Worm (Caenorhabditis elegans): ENCODE data around the gene F33H12.7.
"Not testable (repeated sequence)": the region's sequence is repeated elsewhere in the genome, so short reads cannot be mapped to it uniquely, and the experiment has no call there.

The F33H12.7 gene

ce11 chrII:2619148-2619547 is 32.4 kb upstream of the F33H12.7 start, which contains the start of gene msrp-6:
Gene msrp-6 (plus strand): TSS chrII:2619448.
- TF ChIP-seq nhr-43 (tag; optimal IDR thresholded peaks at IDR 0.05; ENCODE audit: poor library complexity, severe bottlenecking); ZK546.5 (tag; optimal IDR thresholded peaks at IDR 0.05); unc-39 (tag; optimal IDR thresholded peaks at IDR 0.05): not testable (repeated sequence)

ce11 chrII:2616634-2617033 is 29.9 kb upstream of the F33H12.7 start, which contains the start of gene msrp-5:
Gene msrp-5 (plus strand): TSS chrII:2616934.
- not testable (repeated sequence) for TF ChIP-seq elt-1, skn-1, lin-39 (tag; optimal IDR thresholded peaks at IDR 0.05)

- TF ChIP-seq eor-1, egl-5, elt-1 (tag; optimal IDR thresholded peaks at IDR 0.05): not testable (repeated sequence)
Measured at ce11 chrII:2612278-2612677, 25.6 kb upstream of the F33H12.7 start, which contains the start of gene D2062.13. Gene D2062.13 (plus strand): TSS chrII:2612578.

ce11 chrII:2611009-2611408 is 24.3 kb upstream of the F33H12.7 start:
- TF ChIP-seq pha-4 (tag; optimal IDR thresholded peaks at IDR 0.05) (no peak), nhr-23 (tag; optimal IDR thresholded peaks at IDR 0.05) (no peak), hmg-11 (tag; optimal IDR thresholded peaks at IDR 0.05) (no peak), fos-1 (tag; optimal IDR thresholded peaks at IDR 0.05) (no peak), jun-1 (tag; optimal IDR thresholded peaks at IDR 0.05) (no peak), ama-1 (optimal IDR thresholded peaks at IDR 0.05) (no peak), nhr-43 (tag; optimal IDR thresholded peaks at IDR 0.05; ENCODE audit: poor library complexity, severe bottlenecking) (no peak), ceh-16 (tag; optimal IDR thresholded peaks at IDR 0.05) (no peak), skn-1 (tag; optimal IDR thresholded peaks at IDR 0.05) (no peak), fkh-10 (GFP tag; optimal IDR thresholded peaks at IDR 0.05) (no peak), fkh-2 (tag; optimal IDR thresholded peaks at IDR 0.05) (no peak), nhr-25 (tag; optimal IDR thresholded peaks at IDR 0.05) (no peak), ceh-28 (tag; optimal IDR thresholded peaks at IDR 0.05) (no peak), R02D3.7 (tag; optimal IDR thresholded peaks at IDR 0.05) (no peak)

- no peak for TF ChIP-seq nhr-25 (tag; optimal IDR thresholded peaks at IDR 0.05)
- TF ChIP-seq zag-1 (tag; optimal IDR thresholded peaks at IDR 0.05) = no peak
- peak; percentile 30 for TF ChIP-seq fos-1 (tag; optimal IDR thresholded peaks at IDR 0.05)
- TF ChIP-seq nhr-43 (tag; optimal IDR thresholded peaks at IDR 0.05; ENCODE audit: poor library complexity, severe bottlenecking) = no peak
- TF ChIP-seq elt-2 (tag; optimal IDR thresholded peaks at IDR 0.05) = peak; percentile 96
- no peak for TF ChIP-seq eor-1 (tag; optimal IDR thresholded peaks at IDR 0.05)
- no peak for TF ChIP-seq snpc-4 (tag; optimal IDR thresholded peaks at IDR 0.05)
- no peak for TF ChIP-seq nhr-77 (tag; optimal IDR thresholded peaks at IDR 0.05)
- TF ChIP-seq elt-3 (tag; optimal IDR thresholded peaks at IDR 0.05) = no peak
- peak; percentile 55 for TF ChIP-seq jun-1 (tag; optimal IDR thresholded peaks at IDR 0.05)
- TF ChIP-seq skn-1 (tag; optimal IDR thresholded peaks at IDR 0.05) = no peak
- TF ChIP-seq sea-2 (GFP tag; optimal IDR thresholded peaks at IDR 0.05) = no peak
- TF ChIP-seq daf-12 (tag; optimal IDR thresholded peaks at IDR 0.05) = no peak
- TF ChIP-seq R02D3.7 (tag; optimal IDR thresholded peaks at IDR 0.05) = no peak
- no peak for TF ChIP-seq unc-39 (tag; optimal IDR thresholded peaks at IDR 0.05)
- TF ChIP-seq lin-39 (tag; optimal IDR thresholded peaks at IDR 0.05) = no peak
- TF ChIP-seq fkh-2 (tag; optimal IDR thresholded peaks at IDR 0.05) = no peak
- TF ChIP-seq ceh-9 (tag; optimal IDR thresholded peaks at IDR 0.05) = no peak
- TF ChIP-seq ZK546.5 (tag; optimal IDR thresholded peaks at IDR 0.05) = no peak
- no peak for TF ChIP-seq mml-1 (tag; optimal IDR thresholded peaks at IDR 0.05)
- TF ChIP-seq pqm-1 (tag; optimal IDR thresholded peaks at IDR 0.05) = peak; percentile 73
- TF ChIP-seq tbx-2 (tag; optimal IDR thresholded peaks at IDR 0.05) = no peak
- no peak for TF ChIP-seq lsy-12 (tag; optimal IDR thresholded peaks at IDR 0.05)
- no peak for TF ChIP-seq ztf-4 (tag; optimal IDR thresholded peaks at IDR 0.05)
- TF ChIP-seq nhr-67 (tag; optimal IDR thresholded peaks at IDR 0.05) = no peak
- no peak for TF ChIP-seq nhr-76 (tag; optimal IDR thresholded peaks at IDR 0.05)
- no peak for TF ChIP-seq nhr-28 (tag; optimal IDR thresholded peaks at IDR 0.05)
- no peak for TF ChIP-seq ceh-82 (tag; optimal IDR thresholded peaks at IDR 0.05)
Measured at ce11 chrII:2610202-2610912, 23.6 kb upstream of the F33H12.7 start, which contains the start of gene sri-38. Gene sri-38 (plus strand): TSS chrII:2610862.

Data from whole organism, L3 larva.